Fruit fly (Drosophila melanogaster) whole organism, prepupa: ENCODE data around the gene CSN1b.

ENCODE experiments used
- CG10631 ChIP-seq: fragments of 200-800 bp; sonication (Bioruptor generic); optimal IDR thresholded peaks from 2 replicates; lab custom pipeline; 2016; ENCODE audit warnings: missing biosample characterization, missing genetic modification characterization
- CG10669 ChIP-seq: fragments of 200-800 bp; sonication (Bioruptor generic); optimal IDR thresholded peaks from 3 replicates; lab custom pipeline; 2018; ENCODE audit warnings: missing biosample characterization, mild to moderate bottlenecking, missing genetic modification characterization, moderate library complexity
- CG11902 ChIP-seq: fragments of 200-800 bp; sonication (Bioruptor generic); optimal IDR thresholded peaks from 3 replicates; lab custom pipeline; 2016; ENCODE audit warnings: missing biosample characterization, missing genetic modification characterization
- CG1621 ChIP-seq: fragments of 200-800 bp; sonication (Bioruptor generic); optimal IDR thresholded peaks from 3 replicates; lab custom pipeline; 2018; ENCODE audit warnings: missing biosample characterization, mild to moderate bottlenecking, missing genetic modification characterization
- CG3032 ChIP-seq: fragments of 200-800 bp; optimal IDR thresholded peaks from 2 replicates; lab custom pipeline; 2019; ENCODE audit warnings: missing biosample characterization, mild to moderate bottlenecking, missing genetic modification characterization, moderate library complexity
- CG31627 ChIP-seq: fragments of 200-800 bp; sonication (Bioruptor generic); optimal IDR thresholded peaks from 3 replicates; lab custom pipeline; 2016; ENCODE audit warnings: missing biosample characterization, missing genetic modification characterization
- CG32006 ChIP-seq: fragments of 200-800 bp; sonication (Bioruptor generic); optimal IDR thresholded peaks from 3 replicates; lab custom pipeline; 2017; ENCODE audit warnings: missing biosample characterization, mild to moderate bottlenecking, missing genetic modification characterization
- CG34406 ChIP-seq: fragments of 200-800 bp; sonication (Bioruptor generic); optimal IDR thresholded peaks from 3 replicates; lab custom pipeline; 2016; ENCODE audit warnings: missing biosample characterization, missing genetic modification characterization
- CG3919 ChIP-seq: fragments of 200-800 bp; sonication (Bioruptor generic); optimal IDR thresholded peaks from 3 replicates; lab custom pipeline; 2016; ENCODE audit warnings: missing biosample characterization, missing genetic modification characterization
- CG6163 ChIP-seq: fragments of 200-800 bp; sonication (Bioruptor generic); IDR thresholded peaks from 3 replicates; pipeline ENCODE4 v1.3.6; 2022; ENCODE audit warnings: missing biosample characterization, missing genetic modification characterization
- CG6792 ChIP-seq: fragments of 200-800 bp; sonication (Bioruptor generic); optimal IDR thresholded peaks from 3 replicates; lab custom pipeline; 2016; ENCODE audit warnings: missing biosample characterization, missing genetic modification characterization
- CG6808 ChIP-seq: fragments of 200-800 bp; sonication (Bioruptor generic); optimal IDR thresholded peaks from 3 replicates; lab custom pipeline; 2017; ENCODE audit warnings: missing biosample characterization, missing genetic modification characterization, mild to moderate bottlenecking, moderate library complexity, missing genetic modification reagents
- CG7368 ChIP-seq: fragments of 200-800 bp; sonication (Bioruptor generic); optimal IDR thresholded peaks from 3 replicates; lab custom pipeline; 2016; ENCODE audit warnings: missing biosample characterization, missing genetic modification characterization
- CG8119 ChIP-seq: fragments of 200-800 bp; sonication (Bioruptor generic); IDR thresholded peaks from 3 replicates; pipeline ENCODE4 v1.3.6; 2022; ENCODE audit warnings: missing biosample characterization, missing genetic modification characterization
- CG8319 ChIP-seq: fragments of 200-800 bp; sonication (Bioruptor generic); optimal IDR thresholded peaks from 3 replicates; lab custom pipeline; 2016; ENCODE audit warnings: missing biosample characterization, missing genetic modification characterization
- CG8632 ChIP-seq: fragments of 200-800 bp; sonication (Bioruptor generic); optimal IDR thresholded peaks from 3 replicates; lab custom pipeline; 2016; ENCODE audit warnings: missing biosample characterization, missing genetic modification characterization
- CG9139 ChIP-seq: fragments of 200-800 bp; sonication (Bioruptor generic); optimal IDR thresholded peaks from 3 replicates; lab custom pipeline; 2017; ENCODE audit warnings: missing biosample characterization, mild to moderate bottlenecking, missing genetic modification characterization
- Eip75B ChIP-seq: fragments of 200-800 bp; sonication (Bioruptor generic); optimal IDR thresholded peaks from 3 replicates; lab custom pipeline; 2016; ENCODE audit warnings: missing biosample characterization, missing genetic modification characterization
- Eip78C ChIP-seq: fragments of 200-800 bp; sonication (Bioruptor generic); peaks from one replicate; lab custom pipeline; 2016; ENCODE audit warnings: missing biosample characterization, missing genetic modification characterization
- Ets96B ChIP-seq: fragments of 200-800 bp; optimal IDR thresholded peaks from 2 replicates; lab custom pipeline; 2019; ENCODE audit warnings: missing biosample characterization, mild to moderate bottlenecking, missing genetic modification characterization, moderate library complexity
- Gug ChIP-seq: fragments of 200-800 bp; sonication (Bioruptor generic); IDR thresholded peaks from 2 replicates; pipeline ENCODE4 v1.3.6; 2022; ENCODE audit warnings: missing biosample characterization, missing genetic modification characterization
- Hr39 ChIP-seq: fragments of 200-800 bp; sonication (Bioruptor generic); optimal IDR thresholded peaks from 2 replicates; lab custom pipeline; 2016; ENCODE audit warnings: missing biosample characterization, missing genetic modification characterization
- Lpt ChIP-seq: fragments of 200-800 bp; sonication (Bioruptor generic); optimal IDR thresholded peaks from 3 replicates; lab custom pipeline; 2016; ENCODE audit warnings: missing biosample characterization, missing genetic modification characterization
- Met ChIP-seq: fragments of 200-800 bp; sonication (Bioruptor generic); optimal IDR thresholded peaks from 3 replicates; lab custom pipeline; 2016; ENCODE audit warnings: missing biosample characterization, missing genetic modification characterization
- OdsH ChIP-seq: fragments of 200-800 bp; sonication (Bioruptor generic); optimal IDR thresholded peaks from 3 replicates; lab custom pipeline; 2016; ENCODE audit warnings: missing biosample characterization, missing genetic modification characterization
- Sox14 ChIP-seq: fragments of 200-800 bp; sonication (Bioruptor generic); optimal IDR thresholded peaks from 3 replicates; lab custom pipeline; 2016; ENCODE audit warnings: missing biosample characterization, missing genetic modification characterization
- achi ChIP-seq: fragments of 200-800 bp; sonication (Bioruptor generic); optimal IDR thresholded peaks from 3 replicates; lab custom pipeline; 2016; ENCODE audit warnings: missing biosample characterization, missing genetic modification characterization
- acj6 ChIP-seq: fragments of 200-800 bp; sonication (Bioruptor generic); optimal IDR thresholded peaks from 3 replicates; lab custom pipeline; 2016; ENCODE audit warnings: missing biosample characterization, missing genetic modification characterization
- cyc ChIP-seq: fragments of 200-800 bp; sonication (Bioruptor generic); optimal IDR thresholded peaks from 3 replicates; lab custom pipeline; 2016; ENCODE audit warnings: missing biosample characterization, missing genetic modification characterization
- dac ChIP-seq: fragments of 200-800 bp; sonication (Bioruptor generic); optimal IDR thresholded peaks from 2 replicates; lab custom pipeline; 2017; ENCODE audit warnings: missing biosample characterization, mild to moderate bottlenecking, missing genetic modification characterization
- eg ChIP-seq: fragments of 200-800 bp; sonication (Bioruptor generic); IDR thresholded peaks from 3 replicates; pipeline ENCODE4 v1.3.6; 2022; ENCODE audit warnings: missing biosample characterization, missing genetic modification characterization
- esn ChIP-seq: fragments of 200-800 bp; sonication (Bioruptor generic); optimal IDR thresholded peaks from 2 replicates; lab custom pipeline; 2016; ENCODE audit warnings: missing biosample characterization, mild to moderate bottlenecking, missing genetic modification characterization, moderate library complexity
- fkh ChIP-seq: fragments of 200-800 bp; sonication (Bioruptor generic); optimal IDR thresholded peaks from 3 replicates; lab custom pipeline; 2017; ENCODE audit warnings: missing biosample characterization, mild to moderate bottlenecking, missing genetic modification characterization, moderate library complexity
- lz ChIP-seq: fragments of 200-800 bp; sonication (Bioruptor generic); optimal IDR thresholded peaks from 3 replicates; lab custom pipeline; 2016; ENCODE audit warnings: missing biosample characterization, missing genetic modification characterization
- salr ChIP-seq, 2 experiments: fragments of 200-800 bp; sonication (Bioruptor generic); optimal IDR thresholded peaks; 3 replicates each; lab custom pipeline; 2016 to 2018; ENCODE audit warnings: missing biosample characterization in 2 of 2, missing genetic modification characterization in 2 of 2, mild to moderate bottlenecking in 1 of 2
- svp ChIP-seq: fragments of 200-800 bp; sonication (Bioruptor generic); peaks from one replicate; lab custom pipeline; 2016; ENCODE audit warnings: missing biosample characterization, missing genetic modification characterization
- vri ChIP-seq: fragments of 200-800 bp; sonication (Bioruptor generic); optimal IDR thresholded peaks from 3 replicates; lab custom pipeline; 2016; ENCODE audit warnings: missing biosample characterization, mild to moderate bottlenecking, missing genetic modification characterization

Gene CSN1b

dm6 chr3L:18904772-18905601, at the start of gene CSN1b, which contains the start of gene Prp6:
Gene CSN1b (minus strand): TSS chr3L:18904930.
Gene Prp6 (plus strand): TSS chr3L:18905372.
- TF ChIP-seq CG10631 (GFP tag; lab: Kevin White, UChicago) (no peak), CG7368 (GFP tag; lab: Kevin White, UChicago) (no peak), CG8632 (GFP tag; lab: Kevin White, UChicago) (no peak), CG11902 (GFP tag; lab: Kevin White, UChicago) (no peak), CG3919 (no peak), lz (no peak), Met (GFP tag; lab: Kevin White, UChicago) (no peak), salr (GFP tag; optimal IDR thresholded peaks at IDR 0.05; lab: Kevin White, UChicago) (no peak), Ets96B (tag; lab: Kevin White, UChicago) (no peak)

- TF ChIP-seq CG1621 (tag; lab: Kevin White, UChicago) = peak; percentile 1
- TF ChIP-seq Eip75B = peak; percentile 22
- peak; percentile 97 for TF ChIP-seq vri (GFP tag; lab: Kevin White, UChicago)
- TF ChIP-seq CG8119 = no peak
Measured at dm6 chr3L:18952399-18952798, 47.7 kb upstream of the CSN1b start.

- TF ChIP-seq vri (GFP tag; lab: Kevin White, UChicago) (no peak), Eip78C (peak; percentile 29), fkh (GFP tag; lab: Kevin White, UChicago) (peak; percentile 1), CG6163 (GFP tag; lab: Robert Waterston, UW) (peak; percentile 15; the same call in 1 of the 3 replicates), OdsH (no peak)
Measured at dm6 chr3L:18950359-18950758, 45.6 kb upstream of the CSN1b start, which contains the start of gene CG6836. Gene CG6836 (plus strand): TSS chr3L:18950629.

- TF ChIP-seq CG34406 = no peak
- no peak for TF ChIP-seq CG32006 (GFP tag; lab: Kevin White, UChicago)
- TF ChIP-seq CG10669 (GFP tag; lab: Kevin White, UChicago) = no peak
- TF ChIP-seq CG6163 (GFP tag; lab: Robert Waterston, UW) = 0 out of 3 replicates have a peak, but pooled peaks have one; percentile 20
- TF ChIP-seq CG8319 (GFP tag; lab: Kevin White, UChicago) = no peak
- no peak for TF ChIP-seq CG1621 (tag; lab: Kevin White, UChicago)
Measured at dm6 chr3L:18949137-18949536, 44.4 kb upstream of the CSN1b start.

- TF ChIP-seq CG1621 (tag; lab: Kevin White, UChicago) (peak; percentile 28), acj6 (GFP tag; lab: Kevin White, UChicago) (peak; percentile 22), Sox14 (no peak), lz (peak; percentile 10), cyc (GFP tag; lab: Kevin White, UChicago) (no peak), CG6163 (GFP tag; lab: Robert Waterston, UW) (peak; percentile 55; the same call in 2 of the 3 replicates), CG10669 (GFP tag; lab: Kevin White, UChicago) (peak; percentile 4), CG9139 (GFP tag; lab: Kevin White, UChicago) (peak; percentile 14), CG6792 (GFP tag; lab: Kevin White, UChicago) (no peak), eg (GFP tag; lab: Robert Waterston, UW) (peak; percentile 65; the same call in 2 of the 3 replicates), esn (GFP tag; lab: Kevin White, UChicago) (no peak), salr (GFP tag; optimal IDR thresholded peaks at IDR 0.05; lab: Kevin White, UChicago) (peak in 1 of 2 experiments; percentile 5), CG3919 (peak; percentile 61), CG31627 (peak; percentile 10), CG6808 (GFP tag; lab: Kevin White, UChicago) (peak; percentile 6), CG34406 (peak; percentile 30), CG7368 (GFP tag; lab: Kevin White, UChicago) (no peak), Hr39 (GFP tag; lab: Kevin White, UChicago) (no peak), CG3032 (tag; lab: Kevin White, UChicago) (no peak), Eip75B (no peak), CG8319 (GFP tag; lab: Kevin White, UChicago) (peak; percentile 20), Met (GFP tag; lab: Kevin White, UChicago) (no peak), achi (GFP tag; lab: Kevin White, UChicago) (peak; percentile 8), OdsH (peak; percentile 8), CG8632 (GFP tag; lab: Kevin White, UChicago) (peak; percentile 10), Gug (GFP tag; lab: Robert Waterston, UW) (no peak), svp (GFP tag; lab: Kevin White, UChicago) (no peak), Lpt (GFP tag; lab: Kevin White, UChicago) (no peak), dac (no peak), CG8119 (no peak)
Measured at dm6 chr3L:18946956-18947355, 42.2 kb upstream of the CSN1b start.
